Worm (Caenorhabditis elegans): ENCODE results near the gene C07B5.6.

DNA sequence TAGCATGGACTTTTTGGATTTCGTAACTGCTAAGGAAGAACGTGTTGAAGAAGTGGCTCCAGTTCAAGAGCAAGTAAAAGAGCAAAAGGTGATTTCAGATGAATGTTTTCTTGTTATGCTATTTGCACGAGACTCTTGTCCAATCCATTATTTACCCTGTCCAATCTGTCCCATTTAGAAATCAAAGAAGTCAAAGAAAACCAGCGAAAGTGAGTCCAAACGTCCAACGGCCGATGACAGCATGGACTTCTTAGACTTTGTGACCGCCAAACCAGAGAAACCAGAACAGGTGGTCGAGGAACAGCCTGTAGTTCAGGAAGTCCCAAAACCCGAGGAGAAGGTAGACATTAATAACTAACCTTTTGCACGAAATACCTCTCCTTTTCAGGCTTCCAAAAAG is 36.4 kb downstream of the C07B5.6 start:
- TF ChIP-seq aly-2 (tag; optimal IDR thresholded peaks at IDR 0.05) (no peak), nhr-28 (tag; optimal IDR thresholded peaks at IDR 0.05) (no peak), nhr-25 (tag; optimal IDR thresholded peaks at IDR 0.05) (no peak), fkh-10 (GFP tag; optimal IDR thresholded peaks at IDR 0.05) (no peak)
